Fruit fly (Drosophila melanogaster) whole organism, larva: Measurements from ENCODE around the gene SmD2.

Experiments used
- noc ChIP-seq: fragments of 200-800 bp; sonication (Bioruptor generic); optimal IDR thresholded peaks from 3 replicates; lab custom pipeline; 2019; ENCODE audit warnings: missing biosample characterization, mild to moderate bottlenecking, missing genetic modification characterization, moderate library complexity

The SmD2 gene

DNA sequence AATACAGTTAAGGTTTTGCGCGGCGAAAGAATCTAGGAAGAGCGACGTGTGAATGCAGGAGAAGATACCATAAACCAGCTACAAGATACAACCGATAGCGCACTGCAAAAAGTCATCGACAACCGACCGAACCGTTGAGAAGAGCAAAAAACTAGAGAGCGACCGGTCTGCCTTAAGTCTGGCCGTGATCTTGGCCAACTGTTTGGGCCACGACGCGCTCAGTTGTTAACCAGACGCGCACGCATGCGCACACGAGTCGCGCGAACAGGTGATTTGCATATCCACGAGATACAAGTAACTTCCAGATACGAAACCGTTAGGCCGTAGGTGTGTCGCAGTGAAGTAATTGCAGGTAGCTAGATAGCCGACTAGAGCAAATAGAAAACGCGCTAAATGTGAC, 30.6 kb downstream of the SmD2 start:
- no peak for TF ChIP-seq noc (tag; lab: Kevin White, UChicago)

DNA sequence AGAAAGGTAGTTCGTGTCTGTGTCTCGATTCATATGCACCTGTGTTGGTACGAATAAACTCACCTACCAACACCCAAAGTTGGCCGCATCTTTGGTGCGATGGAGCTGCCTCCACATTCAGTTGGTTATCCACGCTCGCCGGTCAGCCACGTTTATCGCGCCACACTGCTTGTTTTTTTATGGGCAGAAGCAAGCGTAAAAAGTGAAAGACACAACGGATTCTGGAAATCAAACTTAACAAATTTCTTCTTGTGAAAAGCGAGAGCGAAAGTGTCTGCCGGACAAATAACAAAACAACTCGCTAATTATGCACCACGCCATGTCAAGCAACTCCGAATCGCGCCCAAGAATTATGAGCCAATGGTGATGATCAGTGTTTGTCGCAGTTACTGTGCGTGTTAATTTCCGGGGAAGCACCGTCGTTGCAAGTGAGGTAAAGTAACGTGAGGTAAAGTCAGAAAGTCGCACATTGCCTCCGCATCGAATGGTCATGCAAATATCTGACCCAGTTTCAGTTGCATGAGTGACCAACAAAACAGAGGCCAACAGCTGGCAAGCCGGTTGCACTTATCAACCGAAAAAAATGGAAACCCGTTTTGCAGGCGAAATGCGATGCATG, 34.0 kb downstream of the SmD2 start, which contains the start of gene Osi17:
Gene Osi17, plus strand, starts transcription at position 132 of the 619 bp plus-strand sequence.
- no peak for TF ChIP-seq noc (tag; lab: Kevin White, UChicago)

DNA sequence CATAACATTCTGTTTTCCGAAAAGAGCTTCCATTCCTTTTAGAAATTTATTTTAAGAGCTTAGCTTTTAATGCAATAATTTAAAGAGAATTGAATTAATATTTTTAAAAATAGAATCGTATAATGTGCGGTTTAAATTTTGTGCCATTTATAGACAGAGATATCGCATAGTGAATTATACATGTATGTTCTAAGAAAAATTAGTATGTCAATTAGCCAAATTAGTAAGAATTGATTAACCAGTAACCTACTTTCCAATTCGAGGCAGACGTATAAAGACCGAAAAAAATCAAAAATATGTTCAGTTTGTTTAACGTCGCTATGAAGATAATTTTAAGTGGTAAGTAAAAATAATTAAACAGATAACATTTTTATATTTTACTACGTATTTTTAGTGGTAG, 36.0 kb downstream of the SmD2 start, which contains the start of gene CG31560:
Gene CG31560, plus strand, starts transcription at position 301 of the 400 bp plus-strand sequence.
- TF ChIP-seq noc (tag; lab: Kevin White, UChicago) = no peak

DNA sequence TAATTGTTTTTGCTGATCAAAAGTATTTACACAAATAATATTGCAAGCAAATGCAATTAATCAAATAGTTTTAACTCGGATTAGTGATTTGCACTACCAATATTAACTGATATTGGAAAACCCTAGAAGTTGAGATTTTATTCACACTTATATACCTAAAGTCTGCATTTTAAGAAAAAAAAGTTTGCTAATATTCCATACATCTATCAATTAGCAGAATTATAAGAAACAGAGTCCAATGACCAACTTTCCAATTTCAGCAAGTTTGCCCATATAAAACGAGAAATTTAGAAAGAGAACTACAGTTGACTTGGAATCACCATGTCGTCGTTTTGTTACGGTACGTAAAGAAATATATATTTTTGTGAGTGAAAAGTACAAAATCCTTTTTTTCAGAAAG, 39.1 kb downstream of the SmD2 start, which contains the start of gene CG46026:
Gene CG46026, plus strand, starts transcription at position 301 of the 400 bp plus-strand sequence.
- no peak for TF ChIP-seq noc (tag; lab: Kevin White, UChicago)

dm6 chr3R:6304947-6305346, 40.8 kb downstream of the SmD2 start, which contains the start of gene Osi16:
Osi16 (plus strand) TSS chr3R:6305247.
- no peak for TF ChIP-seq noc (tag; lab: Kevin White, UChicago)

dm6 chr3R:6303738-6304137, 42.0 kb downstream of the SmD2 start, which contains the start of gene CG46396:
CG46396 (plus strand) TSS chr3R:6304038.
- no peak for TF ChIP-seq noc (tag; lab: Kevin White, UChicago)

- TF ChIP-seq noc (tag; lab: Kevin White, UChicago) = no peak
Observed at dm6 chr3R:6301257-6301839, 44.4 kb downstream of the SmD2 start, which contains the start of gene Osi15. Osi15 (plus strand) TSS chr3R:6301804.

DNA sequence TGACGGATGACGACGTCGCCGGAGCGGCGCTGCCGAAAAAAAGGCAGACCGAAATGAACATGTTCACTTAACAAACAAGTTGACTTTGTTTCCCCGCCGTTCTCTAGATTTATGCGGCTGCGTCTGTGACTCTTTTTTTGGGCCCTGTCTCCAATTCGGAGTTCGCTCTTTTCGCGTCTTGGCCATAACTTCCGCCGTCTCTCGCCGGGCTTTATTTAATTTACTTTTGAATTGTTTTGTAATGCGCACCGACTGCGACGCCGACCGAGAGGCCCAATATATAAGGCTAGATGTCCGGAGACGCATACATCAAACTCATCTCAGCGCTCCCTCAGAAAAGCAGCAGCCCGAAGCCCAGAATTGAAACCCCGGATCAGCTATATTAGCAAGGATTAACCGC, 46.9 kb downstream of the SmD2 start, which contains the start of gene Osi14:
Gene Osi14, plus strand, starts transcription at position 301 of the 400 bp plus-strand sequence.
- no peak for TF ChIP-seq noc (tag; lab: Kevin White, UChicago)

dm6 chr3R:6297164-6297563, 48.5 kb downstream of the SmD2 start:
- no peak for TF ChIP-seq noc (tag; lab: Kevin White, UChicago)
